Worm (Caenorhabditis elegans): ENCODE data around the gene R11D1.2.

- TF ChIP-seq lin-13 (tag; optimal IDR thresholded peaks at IDR 0.05) (no peak), nhr-76 (tag; optimal IDR thresholded peaks at IDR 0.05) (no peak), nhr-12 (tag; optimal IDR thresholded peaks at IDR 0.05) (no peak), unc-62 (GFP tag; optimal IDR thresholded peaks at IDR 0.05) (no peak), nhr-2 (tag; optimal IDR thresholded peaks at IDR 0.05) (no peak), nhr-237 (tag; optimal IDR thresholded peaks at IDR 0.05) (no peak), blmp-1 (tag; optimal IDR thresholded peaks at IDR 0.05) (no peak), pha-4 (tag; optimal IDR thresholded peaks at IDR 0.05) (no peak)
Observed at ce11 chrV:12661619-12662018, 46.8 kb upstream of the R11D1.2 start, which contains the start of gene W05B10.3.

Measured in whole organism, mixed stage, embryonic.